Worm (Caenorhabditis elegans) whole organism, dauer: ENCODE results near the gene unc-115.

Experiments used
- unc-62 ChIP-seq: sonication (generic microtip); optimal IDR thresholded peaks from 2 replicates; lab custom pipeline; 2017; ENCODE audit warnings: missing biosample characterization, missing genetic modification reagents, missing genetic modification characterization

unc-115 gene

ce11 chrX:10197204-10197756, 50.6 kb downstream of the unc-115 start, which contains the start of gene nucb-1:
TSS of gene nucb-1 (plus strand) at chrX:10197706.
- no peak for TF ChIP-seq unc-62 (GFP tag; lab: Kevin White, UChicago)

ce11 chrX:10199202-10199601, 52.5 kb downstream of the unc-115 start:
- TF ChIP-seq unc-62 (GFP tag; lab: Kevin White, UChicago) = no peak
